Worm (Caenorhabditis elegans): ENCODE results near the gene dph-2.

DNA sequence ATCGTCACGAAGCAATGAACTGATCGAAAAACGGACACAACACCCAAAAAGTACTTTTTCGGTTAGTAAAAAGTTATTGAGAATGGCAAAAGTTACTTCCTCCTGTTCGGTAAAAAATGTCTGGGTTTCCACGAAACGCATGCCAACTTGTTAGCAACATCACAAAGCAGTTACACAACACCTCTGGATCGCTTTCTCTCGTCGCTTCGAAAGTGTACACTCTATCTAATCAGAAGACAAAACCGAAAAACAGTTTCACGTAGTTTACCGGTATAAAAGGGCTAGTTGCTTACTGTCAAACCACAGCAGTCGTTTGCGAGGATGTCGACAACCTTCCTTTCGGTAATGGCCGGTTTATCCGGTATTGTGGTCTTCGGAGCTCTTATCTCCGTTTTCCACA is 7.2 kb downstream of the dph-2 start, which contains the start of gene col-80:
- TF ChIP-seq nhr-77 (tag; optimal IDR thresholded peaks at IDR 0.05) (no peak), unc-62 (GFP tag; optimal IDR thresholded peaks at IDR 0.05) (no peak), nhr-237 (tag; optimal IDR thresholded peaks at IDR 0.05) (no peak), dmd-4 (tag; optimal IDR thresholded peaks at IDR 0.05) (no peak), ama-1 (optimal IDR thresholded peaks at IDR 0.05) (no peak), lin-11 (tag; optimal IDR thresholded peaks at IDR 0.05) (no peak)
